Worm (Caenorhabditis elegans): Measurements from ENCODE around the gene K05G3.2.
"Not testable (repeated sequence)": the region's sequence is repeated elsewhere in the genome, so short reads cannot be mapped to it uniquely, and the experiment has no call there.

K05G3.2 gene

ce11 chrX:16502997-16503396 lies 8.3 kb downstream of the K05G3.2 start (continued):
- TF ChIP-seq spr-3 (GFP tag; optimal IDR thresholded peaks at IDR 0.05) (no peak), duxl-1 (tag; optimal IDR thresholded peaks at IDR 0.05; ENCODE audit: poor library complexity) (peak; percentile 48), ceh-20 (GFP tag; IDR thresholded peaks at IDR 0.05) (0 out of 2 replicates have a peak, but pooled peaks have one; percentile 21), dmd-6 (GFP tag; IDR thresholded peaks at IDR 0.05) (no peak; the same call in 1 of the 2 replicates)

DNA sequence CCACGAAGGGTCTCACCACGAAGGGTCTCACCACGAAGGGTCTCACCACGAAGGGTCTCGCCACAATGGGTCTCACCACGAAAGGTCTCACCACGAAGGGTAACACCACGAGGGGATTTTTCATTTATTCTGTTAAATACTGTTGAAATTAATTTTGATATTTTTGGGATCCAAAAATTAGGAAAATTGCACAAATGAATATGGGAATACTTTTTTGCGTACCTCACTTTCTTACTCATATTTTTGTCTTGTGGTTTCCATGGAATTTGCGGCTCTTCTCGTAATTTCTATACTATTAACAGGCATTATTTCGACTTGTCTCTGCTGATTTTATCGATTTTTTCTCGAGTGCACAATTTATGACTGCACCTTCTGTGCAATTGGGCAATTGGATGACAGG lies 10.6 kb downstream of the K05G3.2 start, which contains the start of gene T25D1.3:
T25D1.3 (plus strand) TSS at position 301 of the 400 bp plus-strand sequence.
- TF ChIP-seq Y5F2A.4 (GFP tag; optimal IDR thresholded peaks at IDR 0.05) (no peak), php-3 (GFP tag; IDR thresholded peaks at IDR 0.05) (no peak), nhr-77 (tag; optimal IDR thresholded peaks at IDR 0.05) (no peak)

ce11 chrX:16509607-16510006 lies 14.9 kb downstream of the K05G3.2 start:
- peak; percentile 64 for TF ChIP-seq T20F7.1 (GFP tag; optimal IDR thresholded peaks at IDR 0.05)

ce11 chrX:16515265-16515664 lies 20.5 kb downstream of the K05G3.2 start, which contains the start of gene T25D1.2:
TSS of gene T25D1.2 (plus strand) at chrX:16515565.
- TF ChIP-seq pqm-1 (tag; optimal IDR thresholded peaks at IDR 0.05); dve-1 (tag; optimal IDR thresholded peaks at IDR 0.05; ENCODE audit: insufficient read depth); nhr-11 (tag; optimal IDR thresholded peaks at IDR 0.05): not testable (repeated sequence)

ce11 chrX:16518771-16519170 lies 24.0 kb downstream of the K05G3.2 start:
- TF ChIP-seq unc-62 (GFP tag; optimal IDR thresholded peaks at IDR 0.05 in 1 of 2) (peak in 1 of 2 experiments; percentile 96), unc-62 (tag; optimal IDR thresholded peaks at IDR 0.05) (no peak), spr-1 (tag; optimal IDR thresholded peaks at IDR 0.05) (no peak)

DNA sequence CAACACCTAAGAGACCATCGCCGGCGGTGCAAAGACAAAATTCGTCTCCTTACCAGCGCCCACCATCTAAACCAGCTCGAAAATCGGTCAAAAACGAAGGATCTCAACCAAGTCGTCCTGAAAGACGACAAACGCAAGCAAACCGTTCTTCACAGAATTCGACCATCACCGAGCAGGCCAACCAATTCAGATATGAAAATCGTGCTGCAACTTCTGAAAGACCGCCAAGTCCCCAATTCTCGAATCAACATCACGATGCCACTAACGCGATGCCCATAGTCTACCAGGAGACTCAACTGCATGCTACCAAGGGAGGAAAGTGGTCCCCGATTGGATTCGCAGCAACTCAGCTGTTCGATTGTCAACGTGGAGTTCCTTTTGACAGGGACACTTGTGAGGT lies 24.8 kb downstream of the K05G3.2 start, which contains the start of gene T25D1.1:
T25D1.1 (plus strand) TSS at position 301 of the 400 bp plus-strand sequence.
- no peak for TF ChIP-seq zip-2 (tag; optimal IDR thresholded peaks at IDR 0.05)
- TF ChIP-seq Y75B8A.6 (GFP tag; IDR thresholded peaks at IDR 0.05): no peak
- no peak for TF ChIP-seq D1046.2 (GFP tag; IDR thresholded peaks at IDR 0.05)
- TF ChIP-seq ceh-20 (GFP tag; IDR thresholded peaks at IDR 0.05): no peak
- TF ChIP-seq lim-7 (GFP tag; IDR thresholded peaks at IDR 0.05): no peak
- TF ChIP-seq set-16 (GFP tag; IDR thresholded peaks at IDR 0.05): no peak
- TF ChIP-seq nhr-48 (tag; optimal IDR thresholded peaks at IDR 0.05): no peak
- TF ChIP-seq Y105C5A.15 (GFP tag; IDR thresholded peaks at IDR 0.05): no peak
- TF ChIP-seq zag-1 (tag; optimal IDR thresholded peaks at IDR 0.05): no peak
- TF ChIP-seq fkh-10 (GFP tag; optimal IDR thresholded peaks at IDR 0.05): no peak
- TF ChIP-seq ama-1 (optimal IDR thresholded peaks at IDR 0.05): no peak
- no peak for TF ChIP-seq lsy-2 (tag; optimal IDR thresholded peaks at IDR 0.05)
- no peak for TF ChIP-seq F49E8.2 (tag; optimal IDR thresholded peaks at IDR 0.05; ENCODE audit: borderline replicate concordance)
- TF ChIP-seq madf-9 (GFP tag; conservative IDR thresholded peaks at IDR 0.05): no peak
- no peak for TF ChIP-seq snpc-4 (tag; optimal IDR thresholded peaks at IDR 0.05)

DNA sequence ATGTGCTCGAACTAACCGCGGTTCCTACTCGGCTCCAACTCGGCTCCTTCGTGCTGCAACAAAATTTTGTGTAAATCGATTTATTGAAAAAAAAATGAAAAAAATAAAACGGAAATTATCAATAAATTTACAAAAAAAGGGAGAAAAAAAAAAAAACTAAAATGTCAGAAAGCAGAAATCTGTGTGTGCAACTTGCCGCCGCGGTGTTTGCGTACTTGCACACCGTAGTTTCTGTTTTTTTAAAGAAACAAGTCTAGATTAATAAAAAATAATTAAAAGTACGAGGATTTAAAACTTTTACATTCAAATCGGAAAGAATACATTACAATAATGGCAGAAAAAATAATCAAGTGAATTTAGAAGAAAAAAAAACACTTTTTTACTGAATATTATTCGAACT lies 27.0 kb downstream of the K05G3.2 start:
- TF ChIP-seq madf-5 (GFP tag; IDR thresholded peaks at IDR 0.05) (no peak), ama-1 (optimal IDR thresholded peaks at IDR 0.05) (no peak), nhr-11 (tag; optimal IDR thresholded peaks at IDR 0.05) (no peak), lin-39 (tag; optimal IDR thresholded peaks at IDR 0.05) (no peak), Y5F2A.4 (GFP tag; optimal IDR thresholded peaks at IDR 0.05) (no peak), lin-38 (GFP tag; IDR thresholded peaks at IDR 0.05) (no peak), ceh-62 (tag; optimal IDR thresholded peaks at IDR 0.05) (no peak), F37D6.2 (tag; optimal IDR thresholded peaks at IDR 0.05) (no peak), ceh-82 (tag; optimal IDR thresholded peaks at IDR 0.05) (no peak), zfp-2 (tag; optimal IDR thresholded peaks at IDR 0.05) (no peak), cey-2 (tag; optimal IDR thresholded peaks at IDR 0.05; ENCODE audit: borderline replicate concordance, insufficient read depth) (no peak), dmd-9 (GFP tag; IDR thresholded peaks at IDR 0.05) (no peak)
